Fruit fly (Drosophila melanogaster) whole organism, embryonic: ENCODE results near the gene CG11679.

ENCODE experiments used
- Ada2b ChIP-seq: fragments of 200-800 bp; sonication (Bioruptor generic); IDR thresholded peaks from 2 replicates; pipeline ENCODE4 v1.3.6; 2022; ENCODE audit warnings: missing biosample characterization, missing genetic modification characterization
- Bteb2 ChIP-seq: fragments of 200-800 bp; sonication (Bioruptor generic); optimal IDR thresholded peaks from 2 replicates; lab custom pipeline; 2016; ENCODE audit warnings: missing biosample characterization, missing genetic modification characterization
- CG10209 ChIP-seq: fragments of 200-800 bp; sonication (Bioruptor generic); optimal IDR thresholded peaks from 3 replicates; lab custom pipeline; 2017; ENCODE audit warnings: missing biosample characterization, mild to moderate bottlenecking, missing genetic modification characterization, missing genetic modification reagents
- CG10979 ChIP-seq: fragments of 200-800 bp; sonication (Bioruptor generic); optimal IDR thresholded peaks from 2 replicates; lab custom pipeline; 2018; ENCODE audit warnings: missing biosample characterization, mild to moderate bottlenecking, missing genetic modification characterization, moderate library complexity
- CG12659 ChIP-seq: fragments of 200-800 bp; sonication (Bioruptor generic); optimal IDR thresholded peaks from 3 replicates; lab custom pipeline; 2017; ENCODE audit warnings: mild to moderate bottlenecking, missing biosample characterization, missing genetic modification reagents, missing genetic modification characterization
- CG13424 ChIP-seq: fragments of 200-800 bp; sonication (Bioruptor generic); optimal IDR thresholded peaks from 2 replicates; lab custom pipeline; 2019; ENCODE audit warnings: missing biosample characterization, mild to moderate bottlenecking, missing genetic modification characterization, moderate library complexity
- CG14667 ChIP-seq: fragments of 200-800 bp; sonication (Bioruptor generic); IDR thresholded peaks from 2 replicates; pipeline ENCODE4 v1.3.6; 2022; ENCODE audit warnings: missing biosample characterization, missing genetic modification characterization
- CG2120 ChIP-seq: fragments of 200-800 bp; sonication (Bioruptor generic); optimal IDR thresholded peaks from 3 replicates; lab custom pipeline; 2016; ENCODE audit warnings: missing biosample characterization, missing genetic modification characterization
- CG2202 ChIP-seq: fragments of 200-800 bp; sonication (Bioruptor generic); optimal IDR thresholded peaks from 2 replicates; lab custom pipeline; 2018; ENCODE audit warnings: missing biosample characterization, mild to moderate bottlenecking, missing genetic modification characterization
- CG2712 ChIP-seq: fragments of 200-800 bp; optimal IDR thresholded peaks from 3 replicates; lab custom pipeline; 2019; ENCODE audit warnings: missing biosample characterization, mild to moderate bottlenecking, missing genetic modification characterization, moderate library complexity
- CG3163 ChIP-seq: fragments of 200-800 bp; sonication (Bioruptor generic); optimal IDR thresholded peaks from 3 replicates; lab custom pipeline; 2016; ENCODE audit warnings: missing biosample characterization, missing genetic modification characterization
- CG3407 ChIP-seq: fragments of 200-800 bp; sonication (Bioruptor generic); optimal IDR thresholded peaks from 2 replicates; lab custom pipeline; 2018; ENCODE audit warnings: missing biosample characterization, mild to moderate bottlenecking, missing genetic modification characterization
- CG34376 ChIP-seq: fragments of 200-800 bp; sonication (Bioruptor generic); optimal IDR thresholded peaks from 2 replicates; lab custom pipeline; 2018; ENCODE audit warnings: missing biosample characterization, mild to moderate bottlenecking, missing genetic modification characterization
- CG3995 ChIP-seq: fragments of 200-800 bp; sonication (Bioruptor generic); optimal IDR thresholded peaks from 3 replicates; lab custom pipeline; 2016; ENCODE audit warnings: missing biosample characterization, missing genetic modification characterization
- CG42726 ChIP-seq: fragments of 200-800 bp; sonication (Bioruptor generic); IDR thresholded peaks from 2 replicates; pipeline ENCODE4 v1.3.6; 2022; ENCODE audit warnings: missing biosample characterization, missing genetic modification characterization; ENCODE audit not compliant: partially characterized antibody
- CG4328 ChIP-seq: fragments of 200-800 bp; sonication (Bioruptor generic); optimal IDR thresholded peaks from 3 replicates; lab custom pipeline; 2017; ENCODE audit warnings: missing biosample characterization, missing genetic modification reagents, missing genetic modification characterization
- CG4617 ChIP-seq: fragments of 200-800 bp; sonication (Bioruptor generic); optimal IDR thresholded peaks from 3 replicates; lab custom pipeline; 2016; ENCODE audit warnings: missing biosample characterization, missing genetic modification characterization, borderline replicate concordance
- CG6765 ChIP-seq: fragments of 200-800 bp; sonication (Bioruptor generic); optimal IDR thresholded peaks from 3 replicates; lab custom pipeline; 2017; ENCODE audit warnings: missing biosample characterization, mild to moderate bottlenecking, missing genetic modification characterization
- CG7357 ChIP-seq: fragments of 200-800 bp; sonication (Bioruptor generic); IDR thresholded peaks from 3 replicates; pipeline ENCODE4 v1.3.6; 2022; ENCODE audit warnings: missing biosample characterization, missing genetic modification characterization
- CG7963 ChIP-seq: fragments of 200-800 bp; sonication (Bioruptor generic); IDR thresholded peaks from 3 replicates; pipeline ENCODE4 v1.3.6; 2022; ENCODE audit warnings: missing biosample characterization, missing genetic modification characterization; ENCODE audit not compliant: partially characterized antibody
- CG7987 ChIP-seq: fragments of 200-800 bp; sonication (Bioruptor generic); optimal IDR thresholded peaks from 2 replicates; lab custom pipeline; 2018; ENCODE audit warnings: missing biosample characterization, mild to moderate bottlenecking, missing genetic modification characterization, moderate library complexity
- CG8089 ChIP-seq: fragments of 200-800 bp; sonication (Bioruptor generic); optimal IDR thresholded peaks from 3 replicates; lab custom pipeline; 2016; ENCODE audit warnings: missing biosample characterization, missing genetic modification characterization
- CG9932 ChIP-seq: fragments of 200-800 bp; sonication (Bioruptor generic); IDR thresholded peaks from 2 replicates; pipeline ENCODE4 v1.3.6; 2022; ENCODE audit warnings: missing biosample characterization, missing genetic modification characterization
- CkIIα-i1 ChIP-seq: fragments of 200-800 bp; sonication (Bioruptor generic); IDR thresholded peaks from 2 replicates; pipeline ENCODE4 v1.3.6; 2022; ENCODE audit warnings: missing biosample characterization, missing genetic modification characterization
- Dfd ChIP-seq, 2 experiments: fragments of >200 bp; optimal IDR thresholded peaks; 2 replicates each; lab custom pipeline; 2017; ENCODE audit warnings: missing biosample characterization in 2 of 2, missing genetic modification characterization in 2 of 2
- Eip74EF ChIP-seq, 2 experiments: fragments of 200-800 bp in 1 of 2; fragments of >200 bp in 1 of 2; sonication (Bioruptor generic) in 1 of 2; optimal IDR thresholded peaks; 2 replicates each; lab custom pipeline; 2017 to 2019; ENCODE audit warnings: missing biosample characterization in 2 of 2, missing genetic modification characterization in 2 of 2, mild to moderate bottlenecking in 1 of 2, moderate library complexity in 1 of 2
- H15 ChIP-seq: fragments of 200-800 bp; sonication (Bioruptor generic); IDR thresholded peaks from 3 replicates; pipeline ENCODE4 v1.3.6; 2022; ENCODE audit warnings: missing biosample characterization, missing genetic modification characterization
- Hand ChIP-seq: fragments of 200-800 bp; sonication (Bioruptor generic); optimal IDR thresholded peaks from 2 replicates; lab custom pipeline; 2017; ENCODE audit warnings: mild to moderate bottlenecking, missing biosample characterization, missing genetic modification reagents, missing genetic modification characterization
- Lhr ChIP-seq: fragments of 200-800 bp; sonication (Bioruptor generic); optimal IDR thresholded peaks from 3 replicates; lab custom pipeline; 2017; ENCODE audit warnings: mild to moderate bottlenecking, missing biosample characterization, missing genetic modification reagents, missing genetic modification characterization
- MESR4 ChIP-seq: fragments of 200-800 bp; sonication (Bioruptor generic); optimal IDR thresholded peaks from 2 replicates; lab custom pipeline; 2018; ENCODE audit warnings: missing biosample characterization, mild to moderate bottlenecking, missing genetic modification characterization, moderate library complexity
- Max ChIP-seq: fragments of 200-800 bp; sonication (Bioruptor generic); optimal IDR thresholded peaks from 2 replicates; lab custom pipeline; 2016; ENCODE audit warnings: missing biosample characterization, mild to moderate bottlenecking, missing genetic modification characterization
- Poxn ChIP-seq: fragments of 200-800 bp; sonication (Bioruptor generic); IDR thresholded peaks from 2 replicates; pipeline ENCODE4 v1.3.6; 2022; ENCODE audit warnings: missing biosample characterization, missing genetic modification characterization
- Ptx1 ChIP-seq: fragments of 200-800 bp; sonication (Bioruptor generic); IDR thresholded peaks from 2 replicates; pipeline ENCODE4 v1.3.6; 2022; ENCODE audit warnings: missing biosample characterization, missing genetic modification characterization
- ase ChIP-seq: fragments of 200-800 bp; sonication (Bioruptor generic); IDR thresholded peaks from 3 replicates; pipeline ENCODE4 v1.3.6; 2022; ENCODE audit warnings: missing biosample characterization, missing genetic modification characterization
- crp ChIP-seq, 2 experiments: fragments of 200-800 bp; sonication (Bioruptor generic); optimal IDR thresholded peaks; 2 replicates in 1 of 2; 3 replicates in 1 of 2; lab custom pipeline; 2017; ENCODE audit warnings: missing biosample characterization in 2 of 2, missing genetic modification characterization in 2 of 2, mild to moderate bottlenecking in 1 of 2, moderate library complexity in 1 of 2
- dysf ChIP-seq: fragments of 200-800 bp; sonication (Bioruptor generic); IDR thresholded peaks from 3 replicates; pipeline ENCODE4 v1.3.6; 2022; ENCODE audit warnings: missing biosample characterization, missing genetic modification characterization
- ems ChIP-seq: fragments of 200-800 bp; sonication (Bioruptor generic); optimal IDR thresholded peaks from 3 replicates; lab custom pipeline; 2016; ENCODE audit warnings: missing biosample characterization, missing genetic modification characterization
- fd102C ChIP-seq: fragments of 200-800 bp; sonication (Bioruptor generic); optimal IDR thresholded peaks from 2 replicates; lab custom pipeline; 2018; ENCODE audit warnings: missing biosample characterization, mild to moderate bottlenecking, missing genetic modification characterization, moderate library complexity
- fru ChIP-seq: fragments of >200 bp; optimal IDR thresholded peaks from 2 replicates; lab custom pipeline; 2017
- gsb ChIP-seq: fragments of 200-800 bp; sonication (Bioruptor generic); IDR thresholded peaks from 2 replicates; pipeline ENCODE4 v1.3.6; 2022; ENCODE audit warnings: missing biosample characterization, missing genetic modification characterization
- hbn ChIP-seq: fragments of 200-800 bp; sonication (Bioruptor generic); IDR thresholded peaks from 2 replicates; pipeline ENCODE4 v1.3.6; 2022; ENCODE audit warnings: missing biosample characterization, missing genetic modification characterization; ENCODE audit not compliant: partially characterized antibody
- knrl ChIP-seq: fragments of 200-800 bp; sonication (Bioruptor generic); IDR thresholded peaks from 3 replicates; pipeline ENCODE4 v1.3.6; 2022; ENCODE audit warnings: missing biosample characterization, missing genetic modification characterization; ENCODE audit not compliant: partially characterized antibody
- mam ChIP-seq: fragments of 200-800 bp; sonication (Bioruptor generic); optimal IDR thresholded peaks from 3 replicates; lab custom pipeline; 2016; ENCODE audit warnings: missing biosample characterization, missing genetic modification characterization
- pum ChIP-seq: fragments of 200-800 bp; sonication (Bioruptor generic); optimal IDR thresholded peaks from 2 replicates; lab custom pipeline; 2016; ENCODE audit warnings: missing biosample characterization, missing genetic modification characterization
- ro ChIP-seq: fragments of 200-800 bp; sonication (Bioruptor generic); IDR thresholded peaks from 2 replicates; pipeline ENCODE4 v1.3.6; 2022; ENCODE audit warnings: missing biosample characterization, missing genetic modification characterization
- so ChIP-seq: fragments of 200-800 bp; sonication (Bioruptor generic); IDR thresholded peaks from 3 replicates; pipeline ENCODE4 v1.3.6; 2022; ENCODE audit warnings: missing biosample characterization, missing genetic modification characterization
- sob ChIP-seq: fragments of 200-800 bp; sonication (Bioruptor generic); IDR thresholded peaks from 2 replicates; pipeline ENCODE4 v1.3.6; 2022; ENCODE audit warnings: missing biosample characterization, missing genetic modification characterization
- zen2 ChIP-seq: fragments of 200-800 bp; sonication (Bioruptor generic); IDR thresholded peaks from 3 replicates; pipeline ENCODE4 v1.3.6; 2022; ENCODE audit warnings: missing biosample characterization, missing genetic modification characterization; ENCODE audit not compliant: partially characterized antibody
- zf30C ChIP-seq: fragments of 200-800 bp; sonication (Bioruptor generic); optimal IDR thresholded peaks from 3 replicates; lab custom pipeline; 2018; ENCODE audit warnings: missing biosample characterization, mild to moderate bottlenecking, missing genetic modification characterization
- zfh1 ChIP-seq: fragments of 200-800 bp; sonication (Bioruptor generic); IDR thresholded peaks from 3 replicates; pipeline ENCODE4 v1.3.6; 2022; ENCODE audit warnings: missing biosample characterization, missing genetic modification characterization
- zfh2 ChIP-seq: fragments of 200-800 bp; sonication (Bioruptor generic); optimal IDR thresholded peaks from 2 replicates; lab custom pipeline; 2016; ENCODE audit warnings: missing biosample characterization, missing genetic modification characterization

The CG11679 gene

DNA sequence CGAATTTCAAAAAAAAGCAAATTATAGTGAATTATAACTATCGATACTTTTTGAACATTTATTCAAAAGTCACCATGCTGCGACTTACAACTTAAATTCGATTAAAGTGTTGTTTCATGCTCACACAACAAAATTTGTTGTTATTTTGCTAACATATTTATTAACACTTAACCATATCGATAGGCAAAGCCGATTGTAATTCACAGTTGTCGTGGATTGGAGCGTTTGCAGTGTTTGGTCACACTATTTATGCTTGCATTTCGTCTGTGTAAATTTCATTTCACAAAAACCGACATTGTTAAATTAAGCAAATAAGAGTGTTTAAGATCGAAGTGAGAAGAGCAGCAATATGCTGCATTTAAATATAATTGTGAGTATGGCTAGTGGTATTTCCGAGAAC is 26.3 kb downstream of the CG11679 start, which contains the start of gene HUWE1 (continued):
- TF ChIP-seq dysf (no peak; the same call in 2 of the 3 replicates), CG9932 (GFP tag; lab: Robert Waterston, UW) (peak; percentile 38; the same call in 1 of the 2 replicates), fru (lab: Kevin White, UChicago) (no peak), crp (GFP tag; optimal IDR thresholded peaks at IDR 0.05; lab: Kevin White, UChicago) (peak in 1 of 2 experiments; percentile 29), ems (GFP tag; lab: Kevin White, UChicago) (no peak), knrl (GFP tag; lab: Robert Waterston, UW) (peak; percentile 82), hbn (GFP tag; lab: Robert Waterston, UW) (peak; percentile 69; the same call in 1 of the 2 replicates), CG2120 (GFP tag; lab: Kevin White, UChicago) (peak; percentile 63), Max (peak; percentile 29), pum (no peak), CG4328 (GFP tag; lab: Kevin White, UChicago) (no peak), Eip74EF (GFP tag; optimal IDR thresholded peaks at IDR 0.05; lab: Kevin White, UChicago) (no peak), Lhr (GFP tag; lab: Kevin White, UChicago) (no peak), CG12659 (GFP tag; lab: Kevin White, UChicago) (peak; percentile 73), zf30C (GFP tag; lab: Kevin White, UChicago) (no peak), CG2712 (tag; lab: Kevin White, UChicago) (peak; percentile 75), CkIIα-i1 (GFP tag; lab: Robert Waterston, UW) (no peak), ase (GFP tag; lab: Robert Waterston, UW) (no peak), CG3407 (GFP tag; lab: Kevin White, UChicago) (no peak), Hand (GFP tag; lab: Kevin White, UChicago) (no peak), Poxn (no peak), CG6765 (GFP tag; lab: Kevin White, UChicago) (no peak), CG13424 (no peak), CG8089 (GFP tag; lab: Kevin White, UChicago) (no peak), CG4617 (GFP tag; lab: Kevin White, UChicago) (peak; percentile 62), Ada2b (GFP tag; lab: Robert Waterston, UW) (no peak), CG7987 (GFP tag; lab: Kevin White, UChicago) (peak; percentile 27), MESR4 (GFP tag; lab: Kevin White, UChicago) (peak; percentile 82), CG7963 (GFP tag; lab: Robert Waterston, UW) (peak; percentile 79), gsb (GFP tag; lab: Robert Waterston, UW) (no peak), CG7357 (GFP tag; lab: Robert Waterston, UW) (no peak), CG42726 (GFP tag; lab: Robert Waterston, UW) (peak; percentile 22; the same call in 1 of the 2 replicates), CG10979 (tag; lab: Kevin White, UChicago) (no peak), CG3163 (GFP tag; lab: Kevin White, UChicago) (peak; percentile 33), fd102C (no peak), zen2 (peak; percentile 58; the same call in 2 of the 3 replicates), so (GFP tag; lab: Robert Waterston, UW) (no peak), CG34376 (GFP tag; lab: Kevin White, UChicago) (no peak), sob (peak; percentile 45; the same call in 1 of the 2 replicates), mam (GFP tag; lab: Kevin White, UChicago) (peak; percentile 30), Dfd (GFP tag; optimal IDR thresholded peaks at IDR 0.05; lab: Kevin White, UChicago) (no peak), CG10209 (GFP tag; lab: Kevin White, UChicago) (no peak), CG3995 (GFP tag; lab: Kevin White, UChicago) (peak; percentile 98), ro (GFP tag; lab: Robert Waterston, UW) (no peak), CG14667 (GFP tag; lab: Robert Waterston, UW) (no peak), CG2202 (tag; lab: Kevin White, UChicago) (no peak), Bteb2 (GFP tag; lab: Kevin White, UChicago) (no peak), zfh1 (no peak), zfh2 (GFP tag; lab: Kevin White, UChicago) (peak; percentile 38), H15 (GFP tag; lab: Robert Waterston, UW) (no peak), Ptx1 (no peak)
